Worm (Caenorhabditis elegans) whole organism, L2 larva: ENCODE results near the gene T20D4.10.

Experiments used
- C34F6.9 ChIP-seq: fragments of 150-350 bp; optimal IDR thresholded peaks from 2 replicates; lab custom pipeline; 2014; ENCODE audit warnings: missing biosample characterization, missing genetic modification characterization
- F13H6.1 ChIP-seq: sonication (generic microtip); optimal IDR thresholded peaks from 2 replicates; lab custom pipeline; 2016; ENCODE audit warnings: missing genetic modification characterization, missing compliant biosample characterization
- R02D3.7 ChIP-seq: fragments of 150-350 bp; optimal IDR thresholded peaks from 2 replicates; lab custom pipeline; 2014; ENCODE audit warnings: missing biosample characterization, missing genetic modification characterization
- Y55F3AM.14 ChIP-seq: fragments of 200-800 bp; sonication (Bioruptor generic); optimal IDR thresholded peaks from 2 replicates; lab custom pipeline; 2018; ENCODE audit warnings: mild to moderate bottlenecking, missing genetic modification characterization, missing compliant biosample characterization
- alr-1 ChIP-seq: fragments of 150-350 bp; optimal IDR thresholded peaks from 2 replicates; lab custom pipeline; 2014; ENCODE audit warnings: missing biosample characterization, missing genetic modification characterization
- blmp-1 ChIP-seq: sonication (generic microtip); optimal IDR thresholded peaks from 2 replicates; lab custom pipeline; 2017; ENCODE audit warnings: missing genetic modification characterization, mild to moderate bottlenecking, missing compliant biosample characterization, antibody characterized with exemption, moderate library complexity; ENCODE audit not compliant: insufficient read depth
- ceh-16 ChIP-seq: fragments of 150-350 bp; optimal IDR thresholded peaks from 2 replicates; lab custom pipeline; 2014; ENCODE audit warnings: missing biosample characterization, missing genetic modification characterization
- elt-1 ChIP-seq: fragments of 150-350 bp; optimal IDR thresholded peaks from 2 replicates; lab custom pipeline; 2014; ENCODE audit warnings: missing biosample characterization, missing genetic modification characterization
- elt-3 ChIP-seq: sonication (generic microtip); optimal IDR thresholded peaks from 2 replicates; lab custom pipeline; 2017; ENCODE audit warnings: missing biosample characterization, missing genetic modification characterization
- lin-13 ChIP-seq: fragments of 150-350 bp; optimal IDR thresholded peaks from 2 replicates; lab custom pipeline; 2014; ENCODE audit warnings: missing biosample characterization, missing genetic modification reagents, missing genetic modification characterization
- lin-39 ChIP-seq: fragments of 150-350 bp; optimal IDR thresholded peaks from 2 replicates; lab custom pipeline; 2014; ENCODE audit warnings: missing biosample characterization, missing genetic modification reagents, missing genetic modification characterization
- lsy-2 ChIP-seq, 2 experiments: fragments of 150-350 bp in 1 of 2; sonication (generic microtip) in 1 of 2; optimal IDR thresholded peaks; 2 replicates each; lab custom pipeline; 2014 to 2017; ENCODE audit warnings: missing biosample characterization in 2 of 2, missing genetic modification characterization in 2 of 2
- mab-5 ChIP-seq: fragments of 150-350 bp; optimal IDR thresholded peaks from 2 replicates; lab custom pipeline; 2014; ENCODE audit warnings: missing biosample characterization, missing genetic modification characterization
- mbf-1 ChIP-seq: sonication (generic microtip); optimal IDR thresholded peaks from 2 replicates; lab custom pipeline; 2017; ENCODE audit warnings: missing biosample characterization, missing genetic modification characterization
- nhr-10 ChIP-seq: sonication (generic microtip); optimal IDR thresholded peaks from 2 replicates; lab custom pipeline; 2017; ENCODE audit warnings: missing biosample characterization, missing genetic modification characterization
- nhr-11 ChIP-seq: fragments of 150-350 bp; optimal IDR thresholded peaks from 2 replicates; lab custom pipeline; 2014; ENCODE audit warnings: missing biosample characterization, missing genetic modification characterization
- nhr-12 ChIP-seq: fragments of 150-350 bp; optimal IDR thresholded peaks from 2 replicates; lab custom pipeline; 2014; ENCODE audit warnings: missing biosample characterization, missing genetic modification characterization
- nhr-21 ChIP-seq: fragments of 150-350 bp; optimal IDR thresholded peaks from 2 replicates; lab custom pipeline; 2014; ENCODE audit warnings: missing biosample characterization, missing genetic modification characterization
- nhr-237 ChIP-seq: fragments of 150-350 bp; optimal IDR thresholded peaks from 2 replicates; lab custom pipeline; 2014; ENCODE audit warnings: missing biosample characterization, missing genetic modification characterization
- nhr-6 ChIP-seq: fragments of 150-350 bp; optimal IDR thresholded peaks from 2 replicates; lab custom pipeline; 2014; ENCODE audit warnings: missing biosample characterization, missing genetic modification characterization
- peb-1 ChIP-seq: fragments of 150-350 bp; optimal IDR thresholded peaks from 2 replicates; lab custom pipeline; 2014; ENCODE audit warnings: missing biosample characterization, missing genetic modification characterization
- sem-4 ChIP-seq: fragments of 150-350 bp; optimal IDR thresholded peaks from 2 replicates; lab custom pipeline; 2014; ENCODE audit warnings: missing biosample characterization, missing genetic modification reagents, missing genetic modification characterization
- skn-1 ChIP-seq: sonication (generic microtip); optimal IDR thresholded peaks from 2 replicates; lab custom pipeline; 2017; ENCODE audit warnings: missing biosample characterization, missing genetic modification characterization
- sma-3 ChIP-seq: sonication (generic microtip); optimal IDR thresholded peaks from 2 replicates; lab custom pipeline; 2016; ENCODE audit warnings: missing genetic modification reagents, missing genetic modification characterization, missing compliant biosample characterization
- sma-9 ChIP-seq, 2 experiments: fragments of 150-350 bp in 1 of 2; sonication (generic microtip) in 1 of 2; optimal IDR thresholded peaks; 2 replicates each; lab custom pipeline; 2014 to 2016; ENCODE audit warnings: missing genetic modification characterization in 2 of 2, mild to moderate bottlenecking in 1 of 2, missing biosample characterization in 1 of 2, missing compliant biosample characterization in 1 of 2, missing genetic modification reagents in 1 of 2, moderate library complexity in 1 of 2
- snpc-4 ChIP-seq: fragments of 150-350 bp; optimal IDR thresholded peaks from 2 replicates; lab custom pipeline; 2014; ENCODE audit warnings: missing biosample characterization, missing genetic modification characterization
- unc-39 ChIP-seq: fragments of 150-350 bp; optimal IDR thresholded peaks from 2 replicates; lab custom pipeline; 2014; ENCODE audit warnings: missing biosample characterization, missing genetic modification characterization
- ztf-11 ChIP-seq: sonication (generic microtip); optimal IDR thresholded peaks from 2 replicates; lab custom pipeline; 2017; ENCODE audit warnings: missing biosample characterization, missing genetic modification characterization

Gene T20D4.10

DNA sequence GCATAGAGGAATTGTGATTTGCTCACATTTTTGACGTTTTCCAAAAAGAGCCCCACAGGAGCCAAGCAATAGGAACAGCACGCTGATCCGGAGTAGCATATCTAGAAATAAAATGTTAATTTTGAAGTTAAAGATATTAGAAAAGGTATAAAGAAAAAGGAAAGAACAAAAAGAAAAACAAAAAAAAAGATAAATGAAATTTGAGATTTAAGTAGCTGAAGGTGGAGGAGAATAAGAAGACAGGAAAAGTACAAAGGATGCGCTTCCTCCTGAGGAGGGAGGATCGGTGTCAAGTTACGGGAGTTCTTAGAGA, 44.7 kb downstream of the T20D4.10 start, which contains the start of gene cfz-2:
Gene cfz-2, minus strand, starts transcription at position 101 of the 313 bp plus-strand sequence.
- no peak for TF ChIP-seq mab-5 (tag; lab: Kevin White, UChicago)
- peak; percentile 29 for TF ChIP-seq F13H6.1 (tag; lab: Kevin White, UChicago)
- no peak for TF ChIP-seq unc-39 (tag; lab: Kevin White, UChicago)
- TF ChIP-seq, all 48 proteins: peak for 1

DNA sequence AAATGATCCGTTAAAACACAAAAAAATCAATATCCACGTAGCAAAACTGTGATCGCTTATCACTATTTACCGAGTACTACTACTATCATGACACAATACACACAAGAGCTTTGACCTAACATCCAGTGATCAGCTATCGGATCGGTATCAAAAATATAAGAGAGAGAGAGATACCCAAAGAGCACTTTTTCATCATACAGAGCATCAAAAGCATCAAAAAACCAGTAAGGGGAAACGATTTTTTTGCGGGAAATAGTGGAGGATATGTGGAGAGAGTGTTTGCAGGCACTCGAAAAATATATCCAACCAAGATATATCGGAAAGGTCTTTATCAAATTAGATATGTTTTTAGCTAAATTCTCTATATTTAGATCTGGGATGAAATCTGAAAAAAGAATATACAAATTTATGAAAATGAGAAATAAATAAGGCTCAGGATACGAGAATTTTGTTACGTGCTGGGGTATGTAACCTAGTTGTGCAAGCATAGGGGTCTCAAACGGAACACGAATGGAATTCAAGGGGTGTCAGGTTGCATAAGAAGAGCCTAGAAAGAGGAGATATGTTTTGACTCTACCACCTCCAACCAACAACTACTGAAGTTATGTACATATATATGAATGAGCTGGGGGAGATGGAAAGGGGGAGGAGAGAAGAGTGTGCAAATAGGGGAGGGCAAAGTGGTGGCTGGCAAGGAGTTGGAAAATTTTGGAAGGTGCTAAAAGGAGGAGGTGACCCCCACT, 45.2 kb downstream of the T20D4.10 start:
- no peak for TF ChIP-seq C34F6.9 (tag; lab: Kevin White, UChicago)
- TF ChIP-seq nhr-6, result no peak
- no peak for TF ChIP-seq sem-4 (tag; lab: Kevin White, UChicago)
- TF ChIP-seq ceh-16 (tag; lab: Kevin White, UChicago), result no peak
- TF ChIP-seq unc-39 (tag; lab: Kevin White, UChicago), result no peak
- TF ChIP-seq nhr-12 (tag; lab: Kevin White, UChicago), result no peak
- no peak for TF ChIP-seq blmp-1
- no peak for TF ChIP-seq nhr-21 (tag; lab: Kevin White, UChicago)
- no peak for TF ChIP-seq mbf-1 (tag; lab: Kevin White, UChicago)

DNA sequence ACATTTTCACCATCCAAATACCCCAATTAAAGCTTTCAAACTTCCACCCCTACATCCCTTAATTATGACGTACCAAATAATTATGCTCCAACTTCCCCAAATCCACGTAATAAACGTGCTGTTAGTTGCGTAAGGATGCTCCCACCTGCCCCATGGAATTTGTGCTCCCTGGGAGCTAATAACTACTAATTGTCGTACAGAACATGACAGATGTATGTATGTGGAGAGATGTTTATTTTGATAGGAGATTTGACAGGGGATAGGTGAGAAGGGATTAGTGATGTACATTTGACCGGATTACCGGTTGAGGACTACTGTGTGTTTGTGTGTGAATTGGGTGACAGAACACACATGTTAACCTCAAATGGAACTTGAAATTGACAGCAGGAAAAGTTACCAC, 49.8 kb downstream of the T20D4.10 start:
- TF ChIP-seq sma-3 (GFP tag; lab: Kevin White, UChicago) (no peak), alr-1 (no peak), peb-1 (tag; lab: Kevin White, UChicago) (no peak), mab-5 (tag; lab: Kevin White, UChicago) (no peak), lin-39 (tag; lab: Kevin White, UChicago) (no peak), Y55F3AM.14 (GFP tag; lab: Kevin White, UChicago) (no peak), C34F6.9 (tag; lab: Kevin White, UChicago) (no peak), nhr-10 (no peak), unc-39 (tag; lab: Kevin White, UChicago) (no peak), snpc-4 (tag; lab: Kevin White, UChicago) (no peak), lsy-2 (tag; optimal IDR thresholded peaks at IDR 0.05; lab: Kevin White, UChicago) (no peak), skn-1 (tag; lab: Kevin White, UChicago) (no peak), sma-9 (GFP tag; optimal IDR thresholded peaks at IDR 0.05; lab: Kevin White, UChicago) (no peak), sma-9 (tag; optimal IDR thresholded peaks at IDR 0.05; lab: Kevin White, UChicago) (no peak), nhr-11 (no peak), blmp-1 (no peak), nhr-237 (tag; lab: Kevin White, UChicago) (no peak), elt-3 (tag; lab: Kevin White, UChicago) (no peak), elt-1 (no peak)

DNA sequence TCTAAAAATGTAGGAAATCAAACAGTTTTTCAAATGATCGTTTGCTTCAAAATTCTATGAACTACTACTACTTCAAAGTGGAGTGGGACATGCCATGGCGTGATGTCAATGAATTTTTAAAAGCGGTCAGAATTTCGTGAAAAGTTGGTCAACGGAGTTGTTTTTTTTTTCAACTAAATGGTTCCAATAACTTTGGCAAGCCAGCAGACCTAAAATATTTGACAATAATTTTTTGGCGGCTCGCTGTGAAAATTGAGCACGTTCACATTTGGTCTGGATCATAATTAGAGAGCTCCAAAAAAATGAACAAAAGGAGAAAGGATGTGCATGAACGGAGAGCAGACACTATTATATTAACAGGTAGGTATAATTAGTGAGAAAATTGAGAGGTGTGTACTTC, 50.3 kb downstream of the T20D4.10 start:
- no peak for TF ChIP-seq lin-39 (tag; lab: Kevin White, UChicago)
- TF ChIP-seq nhr-11, result no peak
- TF ChIP-seq lin-13 (GFP tag; lab: Kevin White, UChicago), result no peak
- no peak for TF ChIP-seq skn-1 (tag; lab: Kevin White, UChicago)
- no peak for TF ChIP-seq ztf-11 (tag; lab: Kevin White, UChicago)
- TF ChIP-seq R02D3.7 (tag; lab: Kevin White, UChicago), result no peak
- TF ChIP-seq, all 48 proteins: peak for 0
